Worm (Caenorhabditis elegans) whole organism, late embryonic: ENCODE results near the gene mig-17.

ENCODE experiments used
- K09A11.1 ChIP-seq: sonication (generic microtip); optimal IDR thresholded peaks from 2 replicates; lab custom pipeline; 2017; ENCODE audit warnings: antibody characterized with exemption, mild to moderate bottlenecking, missing genetic modification characterization, missing compliant biosample characterization; ENCODE audit not compliant: insufficient read depth
- pax-1 ChIP-seq: fragments of 150-350 bp; optimal IDR thresholded peaks from 2 replicates; lab custom pipeline; 2014; ENCODE audit warnings: missing biosample characterization, missing genetic modification characterization
- pha-4 ChIP-seq: fragments of 150-350 bp; optimal IDR thresholded peaks from 2 replicates; lab custom pipeline; 2018; ENCODE audit warnings: missing biosample characterization, missing genetic modification reagents, missing genetic modification characterization

DNA sequence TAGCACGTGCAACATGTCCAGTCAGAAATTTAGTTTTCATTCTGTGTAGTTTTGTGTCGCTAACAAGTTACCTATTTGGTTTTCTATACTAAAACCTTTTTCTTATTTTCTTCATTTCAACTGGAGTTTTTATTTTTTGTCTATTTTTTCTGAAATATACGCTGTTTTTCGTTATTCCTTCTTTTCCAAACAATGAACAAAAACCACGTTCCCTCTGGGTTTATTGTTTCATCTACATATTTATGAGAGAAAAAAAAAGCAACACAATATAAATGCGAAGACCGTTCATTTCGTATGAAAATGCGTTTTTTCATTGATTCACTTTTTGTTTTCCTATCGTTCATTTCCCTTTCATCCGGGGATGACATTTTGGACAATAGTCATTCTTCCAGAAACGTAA, 32.9 kb downstream of the mig-17 start, which contains the start of gene T11F9.22:
- TF ChIP-seq K09A11.1 (tag; lab: Kevin White, UChicago) (no peak), pha-4 (tag; lab: Kevin White, UChicago) (no peak), pax-1 (tag; lab: Kevin White, UChicago) (no peak)
